Worm (Caenorhabditis elegans) whole organism, late embryonic: ENCODE measurements around the gene col-91.

ENCODE experiments used
- C08G9.2 ChIP-seq: sonication (generic microtip); optimal IDR thresholded peaks from 2 replicates; lab custom pipeline; 2016; ENCODE audit warnings: mild to moderate bottlenecking, missing genetic modification characterization, moderate library complexity, missing compliant biosample characterization
- K09A11.1 ChIP-seq: sonication (generic microtip); optimal IDR thresholded peaks from 2 replicates; lab custom pipeline; 2017; ENCODE audit warnings: antibody characterized with exemption, mild to moderate bottlenecking, missing genetic modification characterization, missing compliant biosample characterization; ENCODE audit not compliant: insufficient read depth
- T23F11.4 ChIP-seq: fragments of 200-800 bp; sonication (Bioruptor generic); optimal IDR thresholded peaks from 2 replicates; lab custom pipeline; 2018; ENCODE audit warnings: mild to moderate bottlenecking, missing genetic modification characterization, missing compliant biosample characterization
- Y22D7AL.16 ChIP-seq: sonication (generic microtip); optimal IDR thresholded peaks from 2 replicates; lab custom pipeline; 2016; ENCODE audit warnings: missing genetic modification characterization, missing compliant biosample characterization
- ahr-1 ChIP-seq: sonication (generic microtip); optimal IDR thresholded peaks from 2 replicates; lab custom pipeline; 2016; ENCODE audit warnings: missing genetic modification characterization, missing compliant biosample characterization
- ceh-14 ChIP-seq: sonication (generic microtip); optimal IDR thresholded peaks from 2 replicates; lab custom pipeline; 2016; ENCODE audit warnings: missing genotype, missing genetic modification characterization, missing compliant biosample characterization
- ceh-19 ChIP-seq: fragments of 200-800 bp; sonication (Bioruptor generic); optimal IDR thresholded peaks from 2 replicates; lab custom pipeline; 2018; ENCODE audit warnings: mild to moderate bottlenecking, missing genetic modification characterization, missing compliant biosample characterization
- ceh-2 ChIP-seq: sonication (generic microtip); optimal IDR thresholded peaks from 2 replicates; lab custom pipeline; 2016; ENCODE audit warnings: missing genotype, missing genetic modification characterization, missing compliant biosample characterization
- ceh-22 ChIP-seq: sonication (generic microtip); optimal IDR thresholded peaks from 2 replicates; lab custom pipeline; 2017; ENCODE audit warnings: missing biosample characterization, missing genetic modification characterization
- ceh-24 ChIP-seq: sonication (generic microtip); optimal IDR thresholded peaks from 2 replicates; lab custom pipeline; 2016; ENCODE audit warnings: mild to moderate bottlenecking, missing genetic modification characterization, missing compliant biosample characterization
- ceh-30 ChIP-seq: fragments of 150-350 bp; optimal IDR thresholded peaks from 2 replicates; lab custom pipeline; 2014; ENCODE audit warnings: missing biosample characterization, missing genetic modification characterization
- ceh-31 ChIP-seq: sonication (generic microtip); optimal IDR thresholded peaks from 2 replicates; lab custom pipeline; 2016; ENCODE audit warnings: missing genetic modification characterization, missing compliant biosample characterization
- ceh-34 ChIP-seq: sonication (generic microtip); optimal IDR thresholded peaks from 2 replicates; lab custom pipeline; 2016; ENCODE audit warnings: mild to moderate bottlenecking, missing genetic modification characterization, missing compliant biosample characterization
- ceh-45 ChIP-seq: fragments of 200-800 bp; sonication (Bioruptor generic); IDR thresholded peaks from 2 replicates; pipeline ENCODE4 v1.3.6; 2022; ENCODE audit warnings: missing genetic modification reagents, missing genetic modification characterization, missing compliant biosample characterization
- ceh-48 ChIP-seq: sonication (generic microtip); optimal IDR thresholded peaks from 2 replicates; lab custom pipeline; 2016; ENCODE audit warnings: missing genetic modification characterization, inconsistent platforms, missing compliant biosample characterization
- ceh-6 ChIP-seq: fragments of 200-800 bp; sonication (Bioruptor generic); optimal IDR thresholded peaks from 2 replicates; lab custom pipeline; 2018; ENCODE audit warnings: mild to moderate bottlenecking, missing genetic modification characterization, missing compliant biosample characterization
- ceh-9 ChIP-seq: sonication (generic microtip); optimal IDR thresholded peaks from 2 replicates; lab custom pipeline; 2016; ENCODE audit warnings: mild to moderate bottlenecking, missing genetic modification characterization, inconsistent platforms, missing compliant biosample characterization
- che-1 ChIP-seq: sonication (generic microtip); optimal IDR thresholded peaks from 2 replicates; lab custom pipeline; 2016; ENCODE audit warnings: mild to moderate bottlenecking, missing genetic modification characterization, missing compliant biosample characterization
- dmd-4 ChIP-seq: sonication (generic microtip); optimal IDR thresholded peaks from 2 replicates; lab custom pipeline; 2016; ENCODE audit warnings: borderline replicate concordance, missing genetic modification characterization, missing compliant biosample characterization
- dve-1 ChIP-seq: sonication (generic microtip); optimal IDR thresholded peaks from 2 replicates; lab custom pipeline; 2017; ENCODE audit warnings: antibody characterized with exemption, mild to moderate bottlenecking, missing genetic modification characterization, missing compliant biosample characterization
- elt-4 ChIP-seq: sonication (generic microtip); optimal IDR thresholded peaks from 2 replicates; lab custom pipeline; 2016; ENCODE audit warnings: missing genetic modification characterization, missing compliant biosample characterization
- fax-1 ChIP-seq: sonication (generic microtip); optimal IDR thresholded peaks from 2 replicates; lab custom pipeline; 2016; ENCODE audit warnings: missing genotype, missing genetic modification characterization, missing compliant biosample characterization
- fkh-10 ChIP-seq: fragments of 150-350 bp; optimal IDR thresholded peaks from 2 replicates; lab custom pipeline; 2014; ENCODE audit warnings: missing biosample characterization, missing genetic modification reagents, missing genetic modification characterization
- hlh-13 ChIP-seq: fragments of 200-800 bp; sonication (Bioruptor generic); optimal IDR thresholded peaks from 2 replicates; lab custom pipeline; 2018; ENCODE audit warnings: mild to moderate bottlenecking, missing genetic modification characterization, missing compliant biosample characterization
- hlh-15 ChIP-seq: sonication (generic microtip); optimal IDR thresholded peaks from 2 replicates; lab custom pipeline; 2016; ENCODE audit warnings: missing genetic modification characterization, missing compliant biosample characterization
- hlh-30 ChIP-seq: sonication (generic microtip); optimal IDR thresholded peaks from 2 replicates; lab custom pipeline; 2017; ENCODE audit warnings: antibody characterized with exemption, missing genetic modification characterization, missing compliant biosample characterization; ENCODE audit not compliant: insufficient read depth
- lim-6 ChIP-seq: sonication (generic microtip); optimal IDR thresholded peaks from 2 replicates; lab custom pipeline; 2016; ENCODE audit warnings: missing genetic modification characterization, missing compliant biosample characterization
- lin-11 ChIP-seq: fragments of 200-800 bp; sonication (Bioruptor generic); optimal IDR thresholded peaks from 2 replicates; lab custom pipeline; 2018; ENCODE audit warnings: mild to moderate bottlenecking, missing genetic modification characterization, missing compliant biosample characterization
- madf-2 ChIP-seq: sonication (generic microtip); optimal IDR thresholded peaks from 2 replicates; lab custom pipeline; 2017; ENCODE audit warnings: missing genetic modification characterization, missing compliant biosample characterization
- mec-3 ChIP-seq: sonication (generic microtip); optimal IDR thresholded peaks from 2 replicates; lab custom pipeline; 2016; ENCODE audit warnings: borderline replicate concordance, missing genetic modification characterization, missing compliant biosample characterization
- nhr-11 ChIP-seq: fragments of 150-350 bp; optimal IDR thresholded peaks from 2 replicates; lab custom pipeline; 2014; ENCODE audit warnings: missing biosample characterization, missing genetic modification characterization
- odd-2 ChIP-seq: sonication (generic microtip); optimal IDR thresholded peaks from 2 replicates; lab custom pipeline; 2017; ENCODE audit warnings: antibody characterized with exemption, mild to moderate bottlenecking, missing genetic modification characterization, missing compliant biosample characterization
- pat-9 ChIP-seq: fragments of 200-800 bp; sonication (Bioruptor generic); optimal IDR thresholded peaks from 2 replicates; lab custom pipeline; 2018; ENCODE audit warnings: mild to moderate bottlenecking, missing genetic modification characterization, moderate library complexity, missing compliant biosample characterization
- pha-2 ChIP-seq: sonication (generic microtip); optimal IDR thresholded peaks from 2 replicates; lab custom pipeline; 2017; ENCODE audit warnings: mild to moderate bottlenecking, missing genetic modification characterization, missing compliant biosample characterization
- pha-4 ChIP-seq: fragments of 150-350 bp; optimal IDR thresholded peaks from 2 replicates; lab custom pipeline; 2018; ENCODE audit warnings: missing biosample characterization, missing genetic modification reagents, missing genetic modification characterization
- pqm-1 ChIP-seq: sonication (generic microtip); optimal IDR thresholded peaks from 2 replicates; lab custom pipeline; 2016; ENCODE audit warnings: missing genetic modification characterization, missing compliant biosample characterization
- ref-2 ChIP-seq: sonication (generic microtip); optimal IDR thresholded peaks from 2 replicates; lab custom pipeline; 2016; ENCODE audit warnings: missing genetic modification characterization, missing compliant biosample characterization
- rnt-1 ChIP-seq: sonication (generic microtip); optimal IDR thresholded peaks from 2 replicates; lab custom pipeline; 2016; ENCODE audit warnings: missing genetic modification characterization, missing compliant biosample characterization
- sox-4 ChIP-seq: sonication (generic microtip); optimal IDR thresholded peaks from 2 replicates; lab custom pipeline; 2017; ENCODE audit warnings: mild to moderate bottlenecking, missing genetic modification characterization, inconsistent platforms, missing compliant biosample characterization
- syd-9 ChIP-seq: sonication (generic microtip); optimal IDR thresholded peaks from 2 replicates; lab custom pipeline; 2016; ENCODE audit warnings: mild to moderate bottlenecking, missing genetic modification characterization, moderate library complexity, missing compliant biosample characterization
- tbx-7 ChIP-seq: sonication (generic microtip); optimal IDR thresholded peaks from 2 replicates; lab custom pipeline; 2016; ENCODE audit warnings: missing genotype, missing genetic modification characterization, missing compliant biosample characterization
- unc-42 ChIP-seq: sonication (generic microtip); optimal IDR thresholded peaks from 2 replicates; lab custom pipeline; 2016; ENCODE audit warnings: missing genotype, missing genetic modification characterization, missing compliant biosample characterization
- unc-55 ChIP-seq: sonication (generic microtip); optimal IDR thresholded peaks from 2 replicates; lab custom pipeline; 2017; ENCODE audit warnings: missing biosample characterization, missing genetic modification reagents, missing genetic modification characterization

The col-91 gene

ce11 chrIII:8250007-8250683, 13.3 kb downstream of the col-91 start, which contains the start of gene knl-1 (continued):
- TF ChIP-seq ceh-22 (tag; lab: Kevin White, UChicago) (no peak), lin-11 (tag; lab: Kevin White, UChicago) (no peak), nhr-11 (tag; lab: Kevin White, UChicago) (no peak), che-1 (tag; lab: Kevin White, UChicago) (no peak), ceh-45 (GFP tag; lab: Robert Waterston, UW) (no peak), fkh-10 (GFP tag; lab: Kevin White, UChicago) (no peak), rnt-1 (tag; lab: Kevin White, UChicago) (peak; percentile 10), dmd-4 (tag; lab: Kevin White, UChicago) (no peak), odd-2 (tag; lab: Kevin White, UChicago) (no peak), ceh-31 (tag; lab: Kevin White, UChicago) (peak; percentile 89), ahr-1 (tag; lab: Kevin White, UChicago) (peak; percentile 50), hlh-30 (tag; lab: Kevin White, UChicago) (no peak), ceh-14 (tag; lab: Kevin White, UChicago) (peak; percentile 69), Y22D7AL.16 (tag; lab: Kevin White, UChicago) (no peak), hlh-13 (GFP tag; lab: Kevin White, UChicago) (no peak), tbx-7 (peak; percentile 25), syd-9 (no peak), pha-4 (tag; lab: Kevin White, UChicago) (no peak), fax-1 (tag; lab: Kevin White, UChicago) (peak; percentile 69), dve-1 (tag; lab: Kevin White, UChicago) (no peak), sox-4 (no peak), unc-42 (tag; lab: Kevin White, UChicago) (no peak), K09A11.1 (tag; lab: Kevin White, UChicago) (no peak), mec-3 (tag; lab: Kevin White, UChicago) (no peak), pqm-1 (tag; lab: Kevin White, UChicago) (no peak), lim-6 (tag; lab: Kevin White, UChicago) (peak; percentile 1), ceh-24 (tag; lab: Kevin White, UChicago) (no peak), ceh-30 (tag; lab: Kevin White, UChicago) (no peak), pat-9 (tag; lab: Kevin White, UChicago) (no peak), hlh-15 (tag; lab: Kevin White, UChicago) (no peak), ceh-34 (peak; percentile 38), ceh-9 (no peak), ceh-48 (tag; lab: Kevin White, UChicago) (no peak), pha-2 (tag; lab: Kevin White, UChicago) (peak; percentile 40), ceh-19 (GFP tag; lab: Kevin White, UChicago) (no peak), unc-55 (GFP tag; lab: Kevin White, UChicago) (no peak), elt-4 (tag; lab: Kevin White, UChicago) (no peak)

ce11 chrIII:8249381-8249780, 14.1 kb downstream of the col-91 start, which contains the start of the genes C02F5.10 and C02F5.2:
TSS of gene C02F5.10 (minus strand) at chrIII:8249481.
TSS of gene C02F5.2 (plus strand) at chrIII:8249619.
- no peak for TF ChIP-seq T23F11.4 (GFP tag; lab: Kevin White, UChicago)
- no peak for TF ChIP-seq madf-2 (tag; lab: Kevin White, UChicago)
- no peak for TF ChIP-seq rnt-1 (tag; lab: Kevin White, UChicago)
- no peak for TF ChIP-seq ceh-45 (GFP tag; lab: Robert Waterston, UW)
- TF ChIP-seq C08G9.2 (tag; lab: Kevin White, UChicago) = no peak
- TF ChIP-seq unc-42 (tag; lab: Kevin White, UChicago) = no peak
- TF ChIP-seq nhr-11 (tag; lab: Kevin White, UChicago) = no peak
- TF ChIP-seq pat-9 (tag; lab: Kevin White, UChicago) = no peak
- no peak for TF ChIP-seq unc-55 (GFP tag; lab: Kevin White, UChicago)
- no peak for TF ChIP-seq ceh-6
- TF ChIP-seq hlh-13 (GFP tag; lab: Kevin White, UChicago) = no peak
- no peak for TF ChIP-seq ref-2 (tag; lab: Kevin White, UChicago)
- no peak for TF ChIP-seq ceh-2 (tag; lab: Kevin White, UChicago)
- TF ChIP-seq dmd-4 (tag; lab: Kevin White, UChicago) = no peak
